Fruit fly (Drosophila melanogaster) whole organism: ENCODE data around the gene gpp.

Experiments used
- Dll ChIP-seq: fragments of >200 bp; optimal IDR thresholded peaks from 2 replicates; lab custom pipeline; 2017
- EcR ChIP-seq, 2 experiments: fragments of >200 bp; optimal IDR thresholded peaks; 2 replicates each; lab custom pipeline; 2017; ENCODE audit warnings: missing biosample characterization in 2 of 2, missing genetic modification characterization in 2 of 2, missing genetic modification reagents in 2 of 2
- pan ChIP-seq: fragments of >200 bp; optimal IDR thresholded peaks from 2 replicates; lab custom pipeline; 2017

dm6 chr3R:6410412-6411225, 4.0 kb downstream of the gpp start:
- TF ChIP-seq Dll (no peak), pan (lab: Kevin White, UChicago) (no peak), EcR (GFP tag; optimal IDR thresholded peaks at IDR 0.05; lab: Kevin White, UChicago) (peak in 1 of 2 experiments; percentile 81)
